Fruit fly (Drosophila melanogaster) whole organism, embryonic: ENCODE measurements around the gene dysc.

ENCODE experiments used
- Antp ChIP-seq: fragments of 200-800 bp; sonication (Bioruptor generic); optimal IDR thresholded peaks from 3 replicates; lab custom pipeline; 2016; ENCODE audit warnings: missing biosample characterization, missing genetic modification characterization
- Asciz ChIP-seq: fragments of 200-800 bp; sonication (Bioruptor generic); optimal IDR thresholded peaks from 2 replicates; lab custom pipeline; 2017; ENCODE audit warnings: missing biosample characterization, mild to moderate bottlenecking, missing genetic modification characterization, missing genetic modification reagents
- CG10147 ChIP-seq: fragments of 200-800 bp; sonication (Bioruptor generic); optimal IDR thresholded peaks from 2 replicates; lab custom pipeline; 2019; ENCODE audit warnings: missing biosample characterization, mild to moderate bottlenecking, missing genetic modification characterization, moderate library complexity
- CG10267 ChIP-seq: fragments of 200-800 bp; sonication (Bioruptor generic); optimal IDR thresholded peaks from 2 replicates; lab custom pipeline; 2018; ENCODE audit warnings: missing biosample characterization, mild to moderate bottlenecking, missing genetic modification characterization, moderate library complexity
- CG10274 ChIP-seq: fragments of 200-800 bp; sonication (Bioruptor generic); optimal IDR thresholded peaks from 3 replicates; lab custom pipeline; 2017; ENCODE audit warnings: missing biosample characterization, mild to moderate bottlenecking, missing genetic modification characterization
- CG10321 ChIP-seq: fragments of 200-800 bp; sonication (Bioruptor generic); IDR thresholded peaks from 2 replicates; pipeline ENCODE4 v1.3.6; 2022; ENCODE audit warnings: missing biosample characterization, missing genetic modification characterization
- CG11398 ChIP-seq: fragments of 200-800 bp; sonication (Bioruptor generic); optimal IDR thresholded peaks from 2 replicates; lab custom pipeline; 2016; ENCODE audit warnings: missing biosample characterization, missing genetic modification characterization
- CG11696 ChIP-seq: fragments of 200-800 bp; sonication (Bioruptor generic); IDR thresholded peaks from 2 replicates; pipeline ENCODE4 v1.3.6; 2022; ENCODE audit warnings: missing biosample characterization, missing genetic modification characterization
- CG12104 ChIP-seq: fragments of 200-800 bp; sonication (Bioruptor generic); optimal IDR thresholded peaks from 3 replicates; lab custom pipeline; 2016; ENCODE audit warnings: missing biosample characterization, missing genetic modification characterization
- CG14667 ChIP-seq: fragments of 200-800 bp; sonication (Bioruptor generic); IDR thresholded peaks from 2 replicates; pipeline ENCODE4 v1.3.6; 2022; ENCODE audit warnings: missing biosample characterization, missing genetic modification characterization
- CG14710 ChIP-seq: fragments of 200-800 bp; sonication (Bioruptor generic); optimal IDR thresholded peaks from 3 replicates; lab custom pipeline; 2019; ENCODE audit warnings: missing biosample characterization, mild to moderate bottlenecking, missing genetic modification characterization, moderate library complexity
- CG14860 ChIP-seq: fragments of 200-800 bp; sonication (Bioruptor generic); IDR thresholded peaks from 3 replicates; pipeline ENCODE4 v1.3.6; 2022; ENCODE audit warnings: missing biosample characterization, missing genetic modification characterization; ENCODE audit not compliant: partially characterized antibody
- CG14965 ChIP-seq: fragments of 200-800 bp; sonication (Bioruptor generic); optimal IDR thresholded peaks from 2 replicates; lab custom pipeline; 2016; ENCODE audit warnings: missing biosample characterization, missing genetic modification characterization, borderline replicate concordance
- CG15601 ChIP-seq: fragments of 200-800 bp; sonication (Bioruptor generic); optimal IDR thresholded peaks from 3 replicates; lab custom pipeline; 2019; ENCODE audit warnings: missing biosample characterization, mild to moderate bottlenecking, missing genetic modification characterization, moderate library complexity
- CG1647 ChIP-seq: fragments of 200-800 bp; sonication (Bioruptor generic); optimal IDR thresholded peaks from 3 replicates; lab custom pipeline; 2016; ENCODE audit warnings: missing biosample characterization, missing genetic modification characterization
- CG2120 ChIP-seq: fragments of 200-800 bp; sonication (Bioruptor generic); optimal IDR thresholded peaks from 3 replicates; lab custom pipeline; 2016; ENCODE audit warnings: missing biosample characterization, missing genetic modification characterization
- CG7271 ChIP-seq: fragments of 200-800 bp; sonication (Bioruptor generic); optimal IDR thresholded peaks from 2 replicates; lab custom pipeline; 2018; ENCODE audit warnings: missing biosample characterization, mild to moderate bottlenecking, missing genetic modification characterization, moderate library complexity
- CG8290 ChIP-seq, 3 experiments: fragments of 200-800 bp; sonication (Bioruptor generic); optimal IDR thresholded peaks; 2 replicates each; lab custom pipeline; 2016 to 2019; ENCODE audit warnings: missing biosample characterization in 3 of 3, missing genetic modification characterization in 3 of 3, mild to moderate bottlenecking in 2 of 3, moderate library complexity in 1 of 3
- CG9609 ChIP-seq: fragments of 200-800 bp; sonication (Bioruptor generic); optimal IDR thresholded peaks from 3 replicates; lab custom pipeline; 2016; ENCODE audit warnings: missing biosample characterization, missing genetic modification characterization
- Dbx ChIP-seq: fragments of 200-800 bp; sonication (Bioruptor generic); IDR thresholded peaks from 3 replicates; pipeline ENCODE4 v1.3.6; 2022; ENCODE audit warnings: missing biosample characterization, missing genetic modification characterization
- E2f1 ChIP-seq: fragments of 200-800 bp; sonication (Bioruptor generic); IDR thresholded peaks from 2 replicates; pipeline ENCODE4 v1.3.6; 2022; ENCODE audit warnings: missing biosample characterization, missing genetic modification characterization
- Ets65A ChIP-seq: fragments of 200-800 bp; sonication (Bioruptor generic); peaks from one replicate; lab custom pipeline; 2016; ENCODE audit warnings: missing biosample characterization, missing genetic modification characterization
- HmgD ChIP-seq: fragments of 200-800 bp; sonication (Bioruptor generic); optimal IDR thresholded peaks from 3 replicates; lab custom pipeline; 2016; ENCODE audit warnings: missing biosample characterization, missing genetic modification characterization
- Lim3 ChIP-seq: fragments of 200-800 bp; sonication (Bioruptor generic); IDR thresholded peaks from 2 replicates; pipeline ENCODE4 v1.3.6; 2022; ENCODE audit warnings: missing biosample characterization, missing genetic modification characterization
- Nf-YB ChIP-seq: fragments of 200-800 bp; sonication (Bioruptor generic); optimal IDR thresholded peaks from 3 replicates; lab custom pipeline; 2019; ENCODE audit warnings: missing biosample characterization, mild to moderate bottlenecking, missing genetic modification characterization, moderate library complexity
- PHDP ChIP-seq: fragments of 200-800 bp; sonication (Bioruptor generic); optimal IDR thresholded peaks from 3 replicates; lab custom pipeline; 2018; ENCODE audit warnings: missing biosample characterization, mild to moderate bottlenecking, missing genetic modification characterization, moderate library complexity
- Ssrp ChIP-seq: fragments of 200-800 bp; sonication (Bioruptor generic); optimal IDR thresholded peaks from 2 replicates; lab custom pipeline; 2018; ENCODE audit warnings: missing biosample characterization, mild to moderate bottlenecking, missing genetic modification characterization, moderate library complexity
- Vsx1 ChIP-seq: fragments of 200-800 bp; sonication (Bioruptor generic); optimal IDR thresholded peaks from 2 replicates; lab custom pipeline; 2017; ENCODE audit warnings: missing biosample characterization, mild to moderate bottlenecking, missing genetic modification characterization, missing genetic modification reagents
- Xbp1 ChIP-seq: fragments of 200-800 bp; sonication (Bioruptor generic); optimal IDR thresholded peaks from 3 replicates; lab custom pipeline; 2016; ENCODE audit warnings: missing biosample characterization, mild to moderate bottlenecking, missing genetic modification characterization
- YL-1 ChIP-seq: fragments of 200-800 bp; sonication (Bioruptor generic); optimal IDR thresholded peaks from 3 replicates; lab custom pipeline; 2017; ENCODE audit warnings: missing biosample characterization, mild to moderate bottlenecking, missing genetic modification characterization
- bowl ChIP-seq: fragments of 200-800 bp; sonication (Bioruptor generic); IDR thresholded peaks from 2 replicates; pipeline ENCODE4 v1.3.6; 2022; ENCODE audit warnings: missing biosample characterization, missing genetic modification characterization
- dmrt11E ChIP-seq: fragments of 200-800 bp; sonication (Bioruptor generic); optimal IDR thresholded peaks from 3 replicates; lab custom pipeline; 2018; ENCODE audit warnings: missing biosample characterization, mild to moderate bottlenecking, missing genetic modification characterization, moderate library complexity
- dpn ChIP-seq, 2 experiments: fragments of 200-800 bp; sonication (Bioruptor generic); optimal IDR thresholded peaks; 3 replicates each; lab custom pipeline; 2016; ENCODE audit warnings: missing biosample characterization in 2 of 2, missing genetic modification characterization in 2 of 2
- h ChIP-seq: fragments of >200 bp; optimal IDR thresholded peaks from 2 replicates; lab custom pipeline; 2017
- hb ChIP-seq: fragments of 200-800 bp; sonication (Bioruptor generic); IDR thresholded peaks from 3 replicates; pipeline ENCODE4 v1.3.6; 2022; ENCODE audit warnings: missing biosample characterization, missing genetic modification characterization; ENCODE audit not compliant: partially characterized antibody
- ken ChIP-seq: fragments of 200-800 bp; sonication (Bioruptor generic); IDR thresholded peaks from 3 replicates; pipeline ENCODE4 v1.3.6; 2022; ENCODE audit warnings: missing biosample characterization, missing genetic modification characterization
- lilli ChIP-seq: fragments of 200-800 bp; sonication (Bioruptor generic); optimal IDR thresholded peaks from 3 replicates; lab custom pipeline; 2016; ENCODE audit warnings: missing biosample characterization, missing genetic modification characterization
- lola ChIP-seq, 3 experiments: fragments of >200 bp in 2 of 3; fragments of 200-800 bp in 1 of 3; sonication (Bioruptor generic) in 1 of 3; optimal IDR thresholded peaks; 2 replicates each; lab custom pipeline; 2017 to 2019; ENCODE audit warnings: missing biosample characterization in 3 of 3, missing genetic modification characterization in 3 of 3, mild to moderate bottlenecking in 1 of 3, moderate library complexity in 1 of 3
- mam ChIP-seq: fragments of 200-800 bp; sonication (Bioruptor generic); optimal IDR thresholded peaks from 3 replicates; lab custom pipeline; 2016; ENCODE audit warnings: missing biosample characterization, missing genetic modification characterization
- nau ChIP-seq: fragments of 200-800 bp; sonication (Bioruptor generic); optimal IDR thresholded peaks from 3 replicates; lab custom pipeline; 2017; ENCODE audit warnings: missing biosample characterization, mild to moderate bottlenecking, missing genetic modification characterization, missing genetic modification reagents
- phol ChIP-seq: fragments of 200-800 bp; sonication (Bioruptor generic); optimal IDR thresholded peaks from 3 replicates; lab custom pipeline; 2018; ENCODE audit warnings: missing biosample characterization, mild to moderate bottlenecking, missing genetic modification characterization, moderate library complexity
- slbo ChIP-seq: fragments of 200-800 bp; sonication (Bioruptor generic); IDR thresholded peaks from 2 replicates; pipeline ENCODE4 v1.3.6; 2022; ENCODE audit warnings: missing biosample characterization, missing genetic modification characterization
- sr ChIP-seq: fragments of 200-800 bp; sonication (Bioruptor generic); IDR thresholded peaks from 3 replicates; pipeline ENCODE4 v1.3.6; 2022; ENCODE audit warnings: missing biosample characterization, missing genetic modification characterization
- ssp ChIP-seq: fragments of 200-800 bp; sonication (Bioruptor generic); IDR thresholded peaks from 2 replicates; pipeline ENCODE4 v1.3.6; 2022; ENCODE audit warnings: missing biosample characterization, missing genetic modification characterization
- stc ChIP-seq: fragments of 200-800 bp; sonication (Bioruptor generic); IDR thresholded peaks from 2 replicates; pipeline ENCODE4 v1.3.6; 2022; ENCODE audit warnings: missing biosample characterization, missing genetic modification characterization
- vfl ChIP-seq: fragments of 200-800 bp; sonication (Bioruptor generic); optimal IDR thresholded peaks from 2 replicates; lab custom pipeline; 2016; ENCODE audit warnings: missing biosample characterization, missing genetic modification characterization
- vnd ChIP-seq: fragments of 200-800 bp; sonication (Bioruptor generic); IDR thresholded peaks from 3 replicates; pipeline ENCODE4 v1.3.6; 2022; ENCODE audit warnings: missing biosample characterization, missing genetic modification characterization; ENCODE audit not compliant: partially characterized antibody
- wdn ChIP-seq: fragments of 200-800 bp; sonication (Bioruptor generic); IDR thresholded peaks from 2 replicates; pipeline ENCODE4 v1.3.6; 2022; ENCODE audit warnings: missing biosample characterization, missing genetic modification characterization
- wor ChIP-seq: fragments of 200-800 bp; sonication (Bioruptor generic); IDR thresholded peaks from 2 replicates; pipeline ENCODE4 v1.3.6; 2022; ENCODE audit warnings: missing biosample characterization, missing genetic modification characterization

Gene dysc

DNA sequence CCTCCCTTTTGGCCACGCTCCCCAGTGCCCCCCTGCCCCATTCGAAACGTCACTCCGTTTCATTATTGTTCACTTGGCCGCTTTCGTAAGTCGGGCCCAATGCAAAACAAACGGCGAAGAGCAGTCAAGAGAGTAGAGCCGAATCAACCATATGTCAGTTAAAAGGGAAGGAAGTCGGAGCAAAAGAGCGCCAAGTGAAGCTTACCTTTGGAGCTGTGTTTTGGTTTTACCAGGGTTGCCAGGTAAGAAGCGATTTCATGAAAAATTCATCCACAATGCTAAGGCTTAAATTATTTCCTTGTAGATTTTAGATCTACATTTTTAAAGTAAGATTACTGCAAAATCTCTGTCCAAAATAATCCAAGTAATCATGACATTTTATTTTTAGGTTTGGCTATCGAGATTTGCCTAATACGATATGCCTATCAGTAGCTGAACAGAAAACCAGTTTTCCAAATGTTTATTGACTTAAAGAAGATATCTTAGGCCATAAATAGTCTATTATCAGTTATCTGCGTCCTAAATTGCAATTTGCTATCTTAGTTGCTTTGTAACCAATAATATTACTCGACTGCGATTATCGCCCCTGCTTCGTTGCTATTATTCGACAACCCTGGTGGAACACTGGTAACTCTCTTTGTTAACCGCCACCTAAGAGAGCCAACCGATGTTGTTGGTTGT is 35.6 kb upstream of the dysc start (continued):
- TF ChIP-seq dpn (GFP tag; optimal IDR thresholded peaks at IDR 0.05; lab: Kevin White, UChicago), result peak; percentile 89 to 93
- peak; percentile 92 for TF ChIP-seq CG10147 (GFP tag; lab: Kevin White, UChicago)
- peak; percentile 80 for TF ChIP-seq Nf-YB (GFP tag; lab: Kevin White, UChicago)
- no peak for TF ChIP-seq CG14860
- 0 out of 2 replicates have a peak, but pooled peaks have one; percentile 19 for TF ChIP-seq CG11696 (GFP tag; lab: Robert Waterston, UW)
- TF ChIP-seq sr, result no peak
- peak; percentile 66; the same call in 1 of the 2 replicates for TF ChIP-seq CG14667 (GFP tag; lab: Robert Waterston, UW)
- peak; percentile 58 for TF ChIP-seq YL-1 (GFP tag; lab: Kevin White, UChicago)
- peak; percentile 91 for TF ChIP-seq CG12104 (GFP tag; lab: Kevin White, UChicago)
- peak; percentile 68 for TF ChIP-seq stc
- TF ChIP-seq CG2120, result peak; percentile 93
- peak; percentile 77 for TF ChIP-seq dmrt11E (tag; lab: Kevin White, UChicago)
- TF ChIP-seq CG8290 (GFP tag; optimal IDR thresholded peaks at IDR 0.05; lab: Kevin White, UChicago), result peak; percentile 57
- TF ChIP-seq CG8290 (tag; optimal IDR thresholded peaks at IDR 0.05; lab: Kevin White, UChicago), result peak; percentile 69 to 75
- TF ChIP-seq lilli, result peak; percentile 91
- TF ChIP-seq CG10321 (GFP tag; lab: Robert Waterston, UW), result no peak; the same call in 1 of the 2 replicates
- TF ChIP-seq ken (GFP tag; lab: Robert Waterston, UW), result peak; percentile 6; the same call in 1 of the 3 replicates
- no peak for TF ChIP-seq bowl (GFP tag; lab: Robert Waterston, UW)
- TF ChIP-seq Xbp1 (GFP tag; lab: Kevin White, UChicago), result peak; percentile 90
- TF ChIP-seq hb, result no peak
- peak; percentile 90 for TF ChIP-seq nau (GFP tag; lab: Kevin White, UChicago)
- TF ChIP-seq CG15601 (tag; lab: Kevin White, UChicago), result peak; percentile 83
- peak; percentile 87 for TF ChIP-seq Ssrp (tag; lab: Kevin White, UChicago)
- peak; percentile 75 for TF ChIP-seq CG1647 (GFP tag; lab: Kevin White, UChicago)
- TF ChIP-seq Vsx1, result peak; percentile 58
- peak; percentile 86 for TF ChIP-seq PHDP (tag; lab: Kevin White, UChicago)
- no peak; the same call in none of the 2 replicates for TF ChIP-seq wor (GFP tag; lab: Robert Waterston, UW)
- TF ChIP-seq wdn (GFP tag; lab: Robert Waterston, UW), result peak; percentile 50; the same call in 1 of the 2 replicates
- peak; percentile 86 for TF ChIP-seq CG10267
- peak; percentile 89 for TF ChIP-seq CG9609 (GFP tag; lab: Kevin White, UChicago)
- peak; percentile 93 for TF ChIP-seq phol (tag; lab: Kevin White, UChicago)
- TF ChIP-seq Dbx (GFP tag; lab: Robert Waterston, UW), result peak; percentile 57; the same call in 2 of the 3 replicates
- peak; percentile 89 for TF ChIP-seq mam
- peak; percentile 98 for TF ChIP-seq Ets65A (GFP tag; lab: Kevin White, UChicago)
- no peak for TF ChIP-seq vnd (GFP tag; lab: Robert Waterston, UW)
- peak; percentile 66 for TF ChIP-seq CG14965
- peak; percentile 69 for TF ChIP-seq vfl (GFP tag; lab: Kevin White, UChicago)
- no peak for TF ChIP-seq h
- TF ChIP-seq Antp (GFP tag; lab: Kevin White, UChicago), result peak; percentile 86
- peak; percentile 88 for TF ChIP-seq CG14710
- peak; percentile 83 for TF ChIP-seq Asciz (GFP tag; lab: Kevin White, UChicago)
- TF ChIP-seq Lim3 (GFP tag; lab: Robert Waterston, UW), result no peak
- TF ChIP-seq CG7271 (tag; lab: Kevin White, UChicago), result no peak
- TF ChIP-seq CG10274, result peak; percentile 82
- peak; percentile 58 for TF ChIP-seq HmgD (GFP tag; lab: Kevin White, UChicago)
- TF ChIP-seq lola (GFP tag; optimal IDR thresholded peaks at IDR 0.05; lab: Kevin White, UChicago), result peak in 1 of 3 experiments; percentile 91
- peak; percentile 86 for TF ChIP-seq CG11398 (GFP tag; lab: Kevin White, UChicago)
- peak; percentile 61; the same call in 1 of the 2 replicates for TF ChIP-seq E2f1 (GFP tag; lab: Robert Waterston, UW)
- TF ChIP-seq ssp (GFP tag; lab: Robert Waterston, UW), result peak; percentile 60; the same call in 1 of the 2 replicates
- TF ChIP-seq slbo (GFP tag; lab: Robert Waterston, UW), result peak; percentile 65
